Fruit fly (Drosophila melanogaster) whole organism, embryonic: ENCODE results near the gene Ku80.
A peak's percentile ranks its signal among the peaks of the same experiment; 100 is the strongest.

Experiments used
- Atf3 ChIP-seq: fragments of 200-800 bp; sonication (Bioruptor generic); optimal IDR thresholded peaks from 3 replicates; lab custom pipeline; 2016; ENCODE audit warnings: missing biosample characterization, missing genetic modification characterization
- Blimp-1 ChIP-seq: fragments of 200-800 bp; sonication (Bioruptor generic); optimal IDR thresholded peaks from 3 replicates; lab custom pipeline; 2018; ENCODE audit warnings: missing biosample characterization, missing genetic modification characterization, mild to moderate bottlenecking, moderate library complexity, missing genetic modification reagents
- CG10267 ChIP-seq: fragments of 200-800 bp; sonication (Bioruptor generic); optimal IDR thresholded peaks from 2 replicates; lab custom pipeline; 2018; ENCODE audit warnings: missing biosample characterization, mild to moderate bottlenecking, missing genetic modification characterization, moderate library complexity
- CG11093 ChIP-seq: fragments of 200-800 bp; sonication (Bioruptor generic); IDR thresholded peaks from 3 replicates; pipeline ENCODE4 v1.3.6; 2022; ENCODE audit warnings: missing biosample characterization, missing genetic modification characterization
- CG14014 ChIP-seq: fragments of 200-800 bp; sonication (Bioruptor generic); IDR thresholded peaks from 2 replicates; pipeline ENCODE4 v1.3.6; 2022; ENCODE audit warnings: missing biosample characterization, missing genetic modification characterization
- CG16779 ChIP-seq: fragments of 200-800 bp; sonication (Bioruptor generic); IDR thresholded peaks from 2 replicates; pipeline ENCODE4 v1.3.6; 2022; ENCODE audit warnings: missing biosample characterization, missing genetic modification characterization
- CG16815 ChIP-seq: fragments of 200-800 bp; sonication (Bioruptor generic); optimal IDR thresholded peaks from 3 replicates; lab custom pipeline; 2017; ENCODE audit warnings: missing biosample characterization, mild to moderate bottlenecking, missing genetic modification characterization
- CG3065 ChIP-seq: fragments of 200-800 bp; sonication (Bioruptor generic); optimal IDR thresholded peaks from 2 replicates; lab custom pipeline; 2016; ENCODE audit warnings: missing biosample characterization, missing genetic modification characterization
- CG33213 ChIP-seq: fragments of 200-800 bp; sonication (Bioruptor generic); optimal IDR thresholded peaks from 3 replicates; lab custom pipeline; 2016; ENCODE audit warnings: missing biosample characterization, missing genetic modification characterization
- CG33557 ChIP-seq: fragments of 200-800 bp; sonication (Bioruptor generic); optimal IDR thresholded peaks from 2 replicates; lab custom pipeline; 2019; ENCODE audit warnings: missing biosample characterization, mild to moderate bottlenecking, missing genetic modification characterization, moderate library complexity
- CG3847 ChIP-seq: fragments of 200-800 bp; sonication (Bioruptor generic); IDR thresholded peaks from 2 replicates; pipeline ENCODE4 v1.3.6; 2022; ENCODE audit warnings: missing biosample characterization, missing genetic modification characterization
- CG5245 ChIP-seq: fragments of 200-800 bp; sonication (Bioruptor generic); optimal IDR thresholded peaks from 3 replicates; lab custom pipeline; 2016; ENCODE audit warnings: missing biosample characterization, missing genetic modification characterization
- CG6683 ChIP-seq: fragments of 200-800 bp; sonication (Bioruptor generic); optimal IDR thresholded peaks from 2 replicates; lab custom pipeline; 2017; ENCODE audit warnings: missing biosample characterization, mild to moderate bottlenecking, missing genetic modification characterization, missing genetic modification reagents
- CG7928 ChIP-seq: fragments of 200-800 bp; sonication (Bioruptor generic); optimal IDR thresholded peaks from 2 replicates; lab custom pipeline; 2017; ENCODE audit warnings: missing biosample characterization, mild to moderate bottlenecking, missing genetic modification characterization
- CG8478 ChIP-seq: fragments of >200 bp; optimal IDR thresholded peaks from 2 replicates; lab custom pipeline; 2018
- CG8765 ChIP-seq: fragments of 200-800 bp; sonication (Bioruptor generic); IDR thresholded peaks from 2 replicates; pipeline ENCODE4 v1.3.6; 2022; ENCODE audit warnings: missing biosample characterization, missing genetic modification characterization
- CG9876 ChIP-seq: fragments of 200-800 bp; sonication (Bioruptor generic); optimal IDR thresholded peaks from 2 replicates; lab custom pipeline; 2016; ENCODE audit warnings: missing biosample characterization, missing genetic modification characterization
- D ChIP-seq, 2 experiments: fragments of 200-800 bp in 1 of 2; fragments of >200 bp in 1 of 2; sonication (Bioruptor generic) in 1 of 2; optimal IDR thresholded peaks; 2 replicates in 1 of 2; 3 replicates in 1 of 2; lab custom pipeline; 2017; ENCODE audit warnings: mild to moderate bottlenecking in 1 of 2, missing biosample characterization in 1 of 2, missing genetic modification characterization in 1 of 2, missing genetic modification reagents in 1 of 2
- Dip3 ChIP-seq: fragments of 200-800 bp; sonication (Bioruptor generic); optimal IDR thresholded peaks from 3 replicates; lab custom pipeline; 2016; ENCODE audit warnings: missing biosample characterization, missing genetic modification characterization
- Hey ChIP-seq: fragments of 200-800 bp; sonication (Bioruptor generic); optimal IDR thresholded peaks from 3 replicates; lab custom pipeline; 2018; ENCODE audit warnings: missing biosample characterization, mild to moderate bottlenecking, missing genetic modification characterization
- Hr3 ChIP-seq: fragments of 200-800 bp; sonication (Bioruptor generic); optimal IDR thresholded peaks from 3 replicates; lab custom pipeline; 2016; ENCODE audit warnings: missing biosample characterization, missing genetic modification characterization
- Lpt ChIP-seq: fragments of >200 bp; optimal IDR thresholded peaks from 2 replicates; lab custom pipeline; 2018; ENCODE audit warnings: missing biosample characterization, missing genetic modification characterization
- NFAT ChIP-seq: fragments of 200-800 bp; sonication (Bioruptor generic); IDR thresholded peaks from 2 replicates; pipeline ENCODE4 v1.3.6; 2022; ENCODE audit warnings: missing biosample characterization, missing genetic modification characterization
- Nf-YB ChIP-seq: fragments of 200-800 bp; sonication (Bioruptor generic); optimal IDR thresholded peaks from 3 replicates; lab custom pipeline; 2019; ENCODE audit warnings: missing biosample characterization, mild to moderate bottlenecking, missing genetic modification characterization, moderate library complexity
- Rx ChIP-seq: fragments of 200-800 bp; sonication (Bioruptor generic); IDR thresholded peaks from 2 replicates; pipeline ENCODE4 v1.3.6; 2022; ENCODE audit warnings: missing biosample characterization, missing genetic modification characterization
- Six4 ChIP-seq: fragments of 200-800 bp; sonication (Bioruptor generic); optimal IDR thresholded peaks from 2 replicates; lab custom pipeline; 2016; ENCODE audit warnings: missing biosample characterization, missing genetic modification characterization
- Xrp1 ChIP-seq: fragments of 200-800 bp; sonication (Bioruptor generic); IDR thresholded peaks from 2 replicates; pipeline ENCODE4 v1.3.6; 2022; ENCODE audit warnings: missing biosample characterization, missing genetic modification characterization
- bsh ChIP-seq, 2 experiments: fragments of 200-800 bp; sonication (Bioruptor generic); optimal IDR thresholded peaks; 2 replicates each; lab custom pipeline; 2017 to 2018; ENCODE audit warnings: mild to moderate bottlenecking in 2 of 2, missing biosample characterization in 2 of 2, missing genetic modification characterization in 2 of 2, moderate library complexity in 1 of 2
- chif ChIP-seq, 2 experiments: fragments of 200-800 bp; sonication (Bioruptor generic); optimal IDR thresholded peaks; 3 replicates each; lab custom pipeline; 2016; ENCODE audit warnings: missing biosample characterization in 2 of 2, missing genetic modification characterization in 2 of 2
- crol ChIP-seq: fragments of 200-800 bp; sonication (Bioruptor generic); IDR thresholded peaks from 2 replicates; pipeline ENCODE4 v1.3.6; 2022; ENCODE audit warnings: missing biosample characterization, missing genetic modification characterization
- crp ChIP-seq, 2 experiments: fragments of 200-800 bp; sonication (Bioruptor generic); optimal IDR thresholded peaks; 2 replicates in 1 of 2; 3 replicates in 1 of 2; lab custom pipeline; 2017; ENCODE audit warnings: missing biosample characterization in 2 of 2, missing genetic modification characterization in 2 of 2, mild to moderate bottlenecking in 1 of 2, moderate library complexity in 1 of 2
- hbn ChIP-seq: fragments of 200-800 bp; sonication (Bioruptor generic); IDR thresholded peaks from 2 replicates; pipeline ENCODE4 v1.3.6; 2022; ENCODE audit warnings: missing biosample characterization, missing genetic modification characterization; ENCODE audit not compliant: partially characterized antibody
- insv ChIP-seq, 2 experiments: fragments of 200-800 bp; sonication (Bioruptor generic); optimal IDR thresholded peaks; 3 replicates each; lab custom pipeline; 2016 to 2018; ENCODE audit warnings: missing biosample characterization in 2 of 2, missing genetic modification characterization in 2 of 2
- kah ChIP-seq: fragments of 200-800 bp; sonication (Bioruptor generic); optimal IDR thresholded peaks from 2 replicates; lab custom pipeline; 2018; ENCODE audit warnings: missing biosample characterization, mild to moderate bottlenecking, missing genetic modification characterization
- knrl ChIP-seq: fragments of 200-800 bp; sonication (Bioruptor generic); IDR thresholded peaks from 3 replicates; pipeline ENCODE4 v1.3.6; 2022; ENCODE audit warnings: missing biosample characterization, missing genetic modification characterization; ENCODE audit not compliant: partially characterized antibody
- lmd ChIP-seq: fragments of 200-800 bp; sonication (Bioruptor generic); IDR thresholded peaks from 2 replicates; pipeline ENCODE4 v1.3.6; 2022; ENCODE audit warnings: missing biosample characterization, missing genetic modification characterization
- odd ChIP-seq: fragments of 200-800 bp; sonication (Bioruptor generic); optimal IDR thresholded peaks from 2 replicates; lab custom pipeline; 2017; ENCODE audit warnings: missing biosample characterization, mild to moderate bottlenecking, missing genetic modification characterization
- pb ChIP-seq: fragments of 200-800 bp; sonication (Bioruptor generic); optimal IDR thresholded peaks from 3 replicates; lab custom pipeline; 2016; ENCODE audit warnings: missing biosample characterization, missing genetic modification characterization
- peb ChIP-seq: fragments of 200-800 bp; sonication (Bioruptor generic); IDR thresholded peaks from 2 replicates; pipeline ENCODE4 v1.3.6; 2022; ENCODE audit warnings: missing biosample characterization, missing genetic modification characterization
- pho ChIP-seq: fragments of 200-800 bp; sonication (Bioruptor generic); optimal IDR thresholded peaks from 2 replicates; lab custom pipeline; 2016; ENCODE audit warnings: missing biosample characterization, missing genetic modification characterization
- prd ChIP-seq, 3 experiments: fragments of >200 bp in 2 of 3; fragments of 200-800 bp in 1 of 3; sonication (Bioruptor generic) in 1 of 3; optimal IDR thresholded peaks in 2 of 3; IDR thresholded peaks in 1 of 3; 2 replicates in 2 of 3; 3 replicates in 1 of 3; pipeline versions ENCODE4 v1.3.6 to Lab custom; 2017 to 2022; ENCODE audit warnings: missing biosample characterization in 1 of 3, missing genetic modification characterization in 1 of 3
- repo ChIP-seq: fragments of 200-800 bp; sonication (Bioruptor generic); optimal IDR thresholded peaks from 2 replicates; lab custom pipeline; 2016; ENCODE audit warnings: missing biosample characterization, missing genetic modification characterization
- seq ChIP-seq: fragments of 200-800 bp; sonication (Bioruptor generic); IDR thresholded peaks from 2 replicates; pipeline ENCODE4 v1.3.6; 2022; ENCODE audit warnings: missing biosample characterization, missing genetic modification characterization
- sima ChIP-seq: fragments of 200-800 bp; sonication (Bioruptor generic); optimal IDR thresholded peaks from 2 replicates; lab custom pipeline; 2016; ENCODE audit warnings: missing biosample characterization, missing genetic modification characterization
- tgo ChIP-seq: fragments of 200-800 bp; sonication (Bioruptor generic); IDR thresholded peaks from 3 replicates; pipeline ENCODE4 v1.3.6; 2022; ENCODE audit warnings: missing biosample characterization, missing genetic modification characterization
- tx ChIP-seq: fragments of 200-800 bp; sonication (Bioruptor generic); optimal IDR thresholded peaks from 2 replicates; lab custom pipeline; 2016; ENCODE audit warnings: missing biosample characterization, missing genetic modification characterization
- unpg ChIP-seq: fragments of 200-800 bp; sonication (Bioruptor generic); optimal IDR thresholded peaks from 3 replicates; lab custom pipeline; 2018; ENCODE audit warnings: missing biosample characterization, mild to moderate bottlenecking, missing genetic modification characterization, moderate library complexity
- zfh1 ChIP-seq: fragments of 200-800 bp; sonication (Bioruptor generic); IDR thresholded peaks from 3 replicates; pipeline ENCODE4 v1.3.6; 2022; ENCODE audit warnings: missing biosample characterization, missing genetic modification characterization

Ku80 gene

dm6 chr2L:15761409-15762407 is 9.3 kb downstream of the Ku80 start (continued):
- no peak for TF ChIP-seq CG7928 (GFP tag; lab: Kevin White, UChicago)
- no peak for TF ChIP-seq repo (GFP tag; lab: Kevin White, UChicago)
- no peak for TF ChIP-seq NFAT (GFP tag; lab: Robert Waterston, UW)
- TF ChIP-seq lmd (GFP tag; lab: Robert Waterston, UW) = peak; percentile 78
- no peak for TF ChIP-seq CG8478 (lab: Kevin White, UChicago)
- peak; percentile 57 for TF ChIP-seq CG3847 (GFP tag; lab: Robert Waterston, UW)
- peak; percentile 88 for TF ChIP-seq Xrp1
- no peak for TF ChIP-seq hbn
- no peak for TF ChIP-seq CG9876
- TF ChIP-seq Nf-YB = peak; percentile 54
- TF ChIP-seq CG16779 (GFP tag; lab: Robert Waterston, UW) = no peak
- peak; percentile 76 for TF ChIP-seq zfh1 (GFP tag; lab: Robert Waterston, UW)
- TF ChIP-seq CG33557 = peak; percentile 73
- peak; percentile 79 for TF ChIP-seq unpg (GFP tag; lab: Kevin White, UChicago)
- TF ChIP-seq crp (GFP tag; optimal IDR thresholded peaks at IDR 0.05; lab: Kevin White, UChicago) = peak in 1 of 2 experiments; percentile 3
- no peak for TF ChIP-seq tx (GFP tag; lab: Kevin White, UChicago)
- TF ChIP-seq insv (GFP tag; optimal IDR thresholded peaks at IDR 0.05; lab: Kevin White, UChicago) = no peak
- peak; percentile 28 to 78 for TF ChIP-seq bsh (GFP tag; optimal IDR thresholded peaks at IDR 0.05; lab: Kevin White, UChicago)
- peak; percentile 77 for TF ChIP-seq peb (GFP tag; lab: Robert Waterston, UW)
- TF ChIP-seq CG6683 (GFP tag; lab: Kevin White, UChicago) = peak; percentile 41
- peak; percentile 58 for TF ChIP-seq CG8765 (GFP tag; lab: Robert Waterston, UW)
- peak; percentile 30 for TF ChIP-seq CG16815 (GFP tag; lab: Kevin White, UChicago)
- TF ChIP-seq Blimp-1 = peak; percentile 81
- no peak for TF ChIP-seq pho
- TF ChIP-seq Dip3 (GFP tag; lab: Kevin White, UChicago) = no peak
- TF ChIP-seq Hey (tag; lab: Kevin White, UChicago) = no peak
- TF ChIP-seq Atf3 (GFP tag; lab: Kevin White, UChicago) = no peak
- no peak for TF ChIP-seq sima
- peak; percentile 30 to 61 for TF ChIP-seq chif (GFP tag; optimal IDR thresholded peaks at IDR 0.05; lab: Kevin White, UChicago)
- peak; percentile 59 for TF ChIP-seq odd (GFP tag; lab: Kevin White, UChicago)
- TF ChIP-seq knrl = no peak
- TF ChIP-seq CG5245 (GFP tag; lab: Kevin White, UChicago) = peak; percentile 58
- peak; percentile 82 for TF ChIP-seq seq (GFP tag; lab: Robert Waterston, UW)
- peak; percentile 28 for TF ChIP-seq CG33213
- TF ChIP-seq kah = peak; percentile 47
- TF ChIP-seq pb (GFP tag; lab: Kevin White, UChicago) = no peak
- peak; percentile 52; the same call in 2 of the 3 replicates for TF ChIP-seq CG11093 (GFP tag; lab: Robert Waterston, UW)
- no peak for TF ChIP-seq D (optimal IDR thresholded peaks at IDR 0.05; lab: Kevin White, UChicago)
- peak; percentile 72 for TF ChIP-seq D (GFP tag; optimal IDR thresholded peaks at IDR 0.05; lab: Kevin White, UChicago)
- TF ChIP-seq Rx (GFP tag; lab: Robert Waterston, UW) = no peak
- peak; percentile 72 for TF ChIP-seq CG10267 (tag; lab: Kevin White, UChicago)
- peak; percentile 49 for TF ChIP-seq Six4 (GFP tag; lab: Kevin White, UChicago)
- peak; percentile 76 for TF ChIP-seq Hr3 (GFP tag; lab: Kevin White, UChicago)
- peak; percentile 19 for TF ChIP-seq CG3065
- TF ChIP-seq crol (GFP tag; lab: Robert Waterston, UW) = no peak
- peak; percentile 76 for TF ChIP-seq CG14014 (GFP tag; lab: Robert Waterston, UW)
- TF ChIP-seq prd (optimal IDR thresholded peaks at IDR 0.05; lab: Kevin White, UChicago) = no peak
- TF ChIP-seq prd (GFP tag; IDR thresholded peaks at IDR 0.05; lab: Robert Waterston, UW) = peak; percentile 85
- TF ChIP-seq Lpt (GFP tag; lab: Kevin White, UChicago) = no peak
- peak; percentile 87 for TF ChIP-seq tgo (GFP tag; lab: Robert Waterston, UW)
